Worm (Caenorhabditis elegans) whole organism, L3 larva: ENCODE data around the gene nlf-1.

Experiments
- R02D3.7 ChIP-seq: fragments of 150-350 bp; optimal IDR thresholded peaks from 2 replicates; lab custom pipeline; 2014; ENCODE audit warnings: missing biosample characterization, missing genetic modification characterization
- ZK546.5 ChIP-seq: sonication (generic microtip); optimal IDR thresholded peaks from 2 replicates; lab custom pipeline; 2017; ENCODE audit warnings: missing biosample characterization, missing genetic modification characterization
- ama-1 ChIP-seq: fragments of 150-350 bp; optimal IDR thresholded peaks from 2 replicates; lab custom pipeline; 2018
- ceh-16 ChIP-seq: sonication (generic microtip); optimal IDR thresholded peaks from 2 replicates; lab custom pipeline; 2017; ENCODE audit warnings: missing biosample characterization, missing genetic modification characterization
- ceh-9 ChIP-seq: sonication (generic microtip); optimal IDR thresholded peaks from 2 replicates; lab custom pipeline; 2018; ENCODE audit warnings: missing biosample characterization, missing genetic modification characterization
- daf-12 ChIP-seq: fragments of 150-350 bp; optimal IDR thresholded peaks from 2 replicates; lab custom pipeline; 2014; ENCODE audit warnings: missing biosample characterization, missing genetic modification reagents, missing genetic modification characterization
- egl-5 ChIP-seq: fragments of 150-350 bp; optimal IDR thresholded peaks from 2 replicates; lab custom pipeline; 2017; ENCODE audit warnings: missing biosample characterization, missing genetic modification reagents, missing genetic modification characterization, inconsistent platforms
- elt-1 ChIP-seq: fragments of 150-350 bp; optimal IDR thresholded peaks from 2 replicates; lab custom pipeline; 2014; ENCODE audit warnings: missing biosample characterization, missing genetic modification characterization
- elt-2 ChIP-seq: sonication (generic microtip); optimal IDR thresholded peaks from 2 replicates; lab custom pipeline; 2016; ENCODE audit warnings: missing genetic modification reagents, mild to moderate bottlenecking, missing genetic modification characterization, missing compliant biosample characterization
- elt-3 ChIP-seq, 3 experiments: fragments of 150-350 bp in 1 of 3; sonication (generic microtip) in 2 of 3; optimal IDR thresholded peaks; 2 replicates in 2 of 3; 4 replicates in 1 of 3; lab custom pipeline; 2014 to 2017; ENCODE audit warnings: missing biosample characterization in 3 of 3, missing genetic modification characterization in 3 of 3
- fkh-10 ChIP-seq: sonication (generic microtip); optimal IDR thresholded peaks from 2 replicates; lab custom pipeline; 2017; ENCODE audit warnings: missing biosample characterization, missing genetic modification reagents, missing genetic modification characterization
- fkh-2 ChIP-seq: fragments of 150-350 bp; optimal IDR thresholded peaks from 2 replicates; lab custom pipeline; 2014; ENCODE audit warnings: missing biosample characterization, missing genetic modification reagents, missing genetic modification characterization
- hmg-11 ChIP-seq: sonication (generic microtip); optimal IDR thresholded peaks from 2 replicates; lab custom pipeline; 2016; ENCODE audit warnings: missing genetic modification characterization, missing compliant biosample characterization
- lin-15B ChIP-seq: fragments of 150-350 bp; optimal IDR thresholded peaks from 2 replicates; lab custom pipeline; 2014; ENCODE audit warnings: missing biosample characterization, missing genetic modification characterization
- lin-39 ChIP-seq: fragments of 150-350 bp; optimal IDR thresholded peaks from 2 replicates; lab custom pipeline; 2018; ENCODE audit warnings: missing biosample characterization, missing genetic modification reagents, missing genetic modification characterization
- lsy-12 ChIP-seq: sonication (generic microtip); optimal IDR thresholded peaks from 2 replicates; lab custom pipeline; 2016; ENCODE audit warnings: mild to moderate bottlenecking, missing genetic modification characterization, missing compliant biosample characterization
- mdl-1 ChIP-seq: fragments of 150-350 bp; optimal IDR thresholded peaks from 2 replicates; lab custom pipeline; 2014; ENCODE audit warnings: missing biosample characterization, missing genetic modification characterization
- mml-1 ChIP-seq: fragments of 150-350 bp; sonication (generic microtip); optimal IDR thresholded peaks from 3 replicates; lab custom pipeline; 2014; ENCODE audit warnings: missing biosample characterization, missing genetic modification characterization
- nfya-1 ChIP-seq: sonication (generic microtip); optimal IDR thresholded peaks from 2 replicates; lab custom pipeline; 2017; ENCODE audit warnings: missing genetic modification characterization, mild to moderate bottlenecking, missing compliant biosample characterization, antibody characterized with exemption, moderate library complexity; ENCODE audit not compliant: insufficient read depth
- nhr-11 ChIP-seq: fragments of 150-350 bp; optimal IDR thresholded peaks from 2 replicates; lab custom pipeline; 2014; ENCODE audit warnings: missing biosample characterization, missing genetic modification characterization
- nhr-23 ChIP-seq: fragments of 150-350 bp; optimal IDR thresholded peaks from 2 replicates; lab custom pipeline; 2014; ENCODE audit warnings: missing biosample characterization, missing genetic modification reagents, missing genetic modification characterization
- nhr-25 ChIP-seq: sonication (generic microtip); optimal IDR thresholded peaks from 2 replicates; lab custom pipeline; 2017; ENCODE audit warnings: missing biosample characterization, missing genetic modification characterization
- nhr-28 ChIP-seq: fragments of 150-350 bp; optimal IDR thresholded peaks from 2 replicates; lab custom pipeline; 2014; ENCODE audit warnings: missing biosample characterization, missing genetic modification characterization
- nhr-43 ChIP-seq: sonication (generic microtip); optimal IDR thresholded peaks from 2 replicates; lab custom pipeline; 2016; ENCODE audit warnings: mild to moderate bottlenecking, missing genetic modification characterization, missing compliant biosample characterization; ENCODE audit not compliant: poor library complexity, severe bottlenecking
- nhr-67 ChIP-seq: fragments of 150-350 bp; optimal IDR thresholded peaks from 2 replicates; lab custom pipeline; 2014; ENCODE audit warnings: missing biosample characterization, missing genetic modification characterization
- nhr-77 ChIP-seq: fragments of 150-350 bp; optimal IDR thresholded peaks from 2 replicates; lab custom pipeline; 2014; ENCODE audit warnings: missing biosample characterization, missing genetic modification characterization
- pqm-1 ChIP-seq: fragments of 150-350 bp; optimal IDR thresholded peaks from 2 replicates; lab custom pipeline; 2017; ENCODE audit warnings: missing biosample characterization, missing genetic modification characterization, inconsistent platforms
- skn-1 ChIP-seq: fragments of 150-350 bp; optimal IDR thresholded peaks from 2 replicates; lab custom pipeline; 2014; ENCODE audit warnings: missing biosample characterization, missing genetic modification characterization
- snpc-4 ChIP-seq: fragments of 150-350 bp; optimal IDR thresholded peaks from 2 replicates; lab custom pipeline; 2014; ENCODE audit warnings: missing biosample characterization, missing genetic modification characterization
- tbx-2 ChIP-seq: sonication (generic microtip); optimal IDR thresholded peaks from 2 replicates; lab custom pipeline; 2016; ENCODE audit warnings: mild to moderate bottlenecking, missing genetic modification characterization, missing compliant biosample characterization
- zag-1 ChIP-seq: fragments of 150-350 bp; optimal IDR thresholded peaks from 2 replicates; lab custom pipeline; 2014; ENCODE audit warnings: missing biosample characterization, missing genetic modification characterization
- ztf-11 ChIP-seq: fragments of 150-350 bp; optimal IDR thresholded peaks from 2 replicates; lab custom pipeline; 2014; ENCODE audit warnings: missing biosample characterization, missing genetic modification characterization

The nlf-1 gene

ce11 chrX:1017456-1017855 lies at the start of gene nlf-1, which contains the start of gene F55A4.13:
nlf-1 (minus strand) TSS chrX:1017567.
F55A4.13 (minus strand) TSS chrX:1017556.
- TF ChIP-seq snpc-4 (tag; lab: Kevin White, UChicago): no peak
- no peak for TF ChIP-seq egl-5 (tag; lab: Kevin White, UChicago)
- TF ChIP-seq ceh-9 (tag; lab: Kevin White, UChicago): no peak
- TF ChIP-seq R02D3.7 (tag; lab: Kevin White, UChicago): no peak
- TF ChIP-seq elt-3 (tag; optimal IDR thresholded peaks at IDR 0.05; lab: Kevin White, UChicago): no peak
- TF ChIP-seq mdl-1 (tag; lab: Kevin White, UChicago): no peak
- TF ChIP-seq nhr-43 (tag; lab: Kevin White, UChicago): no peak
- TF ChIP-seq pqm-1: no peak
- no peak for TF ChIP-seq nhr-25

ce11 chrX:1064064-1064463 lies 46.7 kb upstream of the nlf-1 start:
- TF ChIP-seq mdl-1 (tag; lab: Kevin White, UChicago): peak; percentile 39
- TF ChIP-seq lsy-12 (tag; lab: Kevin White, UChicago): peak; percentile 6
- peak; percentile 67 for TF ChIP-seq tbx-2
- TF ChIP-seq R02D3.7 (tag; lab: Kevin White, UChicago): no peak
- TF ChIP-seq fkh-10: peak; percentile 23
- peak; percentile 77 for TF ChIP-seq hmg-11
- peak; percentile 93 for TF ChIP-seq lin-39 (tag; lab: Kevin White, UChicago)
- no peak for TF ChIP-seq skn-1 (tag; lab: Kevin White, UChicago)
- peak; percentile 6 for TF ChIP-seq lin-15B (tag; lab: Kevin White, UChicago)
- peak; percentile 81 for TF ChIP-seq nfya-1 (tag; lab: Kevin White, UChicago)
- peak; percentile 65 for TF ChIP-seq egl-5 (tag; lab: Kevin White, UChicago)

- no peak for TF ChIP-seq ceh-16 (tag; lab: Kevin White, UChicago)
- no peak for TF ChIP-seq nhr-11 (tag; lab: Kevin White, UChicago)
- no peak for TF ChIP-seq nhr-77 (tag; lab: Kevin White, UChicago)
- no peak for TF ChIP-seq ZK546.5 (tag; lab: Kevin White, UChicago)
- TF ChIP-seq nfya-1 (tag; lab: Kevin White, UChicago): peak; percentile 59
- TF ChIP-seq lin-39 (tag; lab: Kevin White, UChicago): peak; percentile 64
- TF ChIP-seq hmg-11: peak; percentile 82
- TF ChIP-seq elt-2 (tag; lab: Kevin White, UChicago): no peak
- TF ChIP-seq ztf-11 (tag; lab: Kevin White, UChicago): no peak
- TF ChIP-seq snpc-4 (tag; lab: Kevin White, UChicago): no peak
- TF ChIP-seq zag-1 (tag; lab: Kevin White, UChicago): no peak
These were observed 45.2 kb upstream of the nlf-1 start, which contains the start of gene unc-1 for ce11 chrX:1062403-1063073. unc-1 (minus strand) TSS chrX:1062453.

ce11 chrX:1060705-1061104 lies 43.3 kb upstream of the nlf-1 start:
- no peak for TF ChIP-seq lin-15B (tag; lab: Kevin White, UChicago)
- TF ChIP-seq mml-1 (tag; lab: Kevin White, UChicago): no peak
- peak; percentile 25 for TF ChIP-seq lin-39 (tag; lab: Kevin White, UChicago)
- no peak for TF ChIP-seq snpc-4 (tag; lab: Kevin White, UChicago)
- no peak for TF ChIP-seq ceh-9 (tag; lab: Kevin White, UChicago)
- TF ChIP-seq daf-12 (tag; lab: Kevin White, UChicago): no peak
- TF ChIP-seq nhr-28 (tag; lab: Kevin White, UChicago): no peak
- no peak for TF ChIP-seq hmg-11
- peak; percentile 25 for TF ChIP-seq nfya-1 (tag; lab: Kevin White, UChicago)
- no peak for TF ChIP-seq elt-1 (tag; lab: Kevin White, UChicago)
- no peak for TF ChIP-seq egl-5 (tag; lab: Kevin White, UChicago)
- no peak for TF ChIP-seq fkh-10
- TF ChIP-seq mdl-1 (tag; lab: Kevin White, UChicago): no peak
- no peak for TF ChIP-seq nhr-67 (tag; lab: Kevin White, UChicago)
- no peak for TF ChIP-seq fkh-2 (tag; lab: Kevin White, UChicago)
- no peak for TF ChIP-seq nhr-23 (tag; lab: Kevin White, UChicago)
- TF ChIP-seq ama-1 (lab: Kevin White, UChicago): no peak
